Comparison of ENCODE assay signal across 1 worm cellular context in the genomic region with DNA sequence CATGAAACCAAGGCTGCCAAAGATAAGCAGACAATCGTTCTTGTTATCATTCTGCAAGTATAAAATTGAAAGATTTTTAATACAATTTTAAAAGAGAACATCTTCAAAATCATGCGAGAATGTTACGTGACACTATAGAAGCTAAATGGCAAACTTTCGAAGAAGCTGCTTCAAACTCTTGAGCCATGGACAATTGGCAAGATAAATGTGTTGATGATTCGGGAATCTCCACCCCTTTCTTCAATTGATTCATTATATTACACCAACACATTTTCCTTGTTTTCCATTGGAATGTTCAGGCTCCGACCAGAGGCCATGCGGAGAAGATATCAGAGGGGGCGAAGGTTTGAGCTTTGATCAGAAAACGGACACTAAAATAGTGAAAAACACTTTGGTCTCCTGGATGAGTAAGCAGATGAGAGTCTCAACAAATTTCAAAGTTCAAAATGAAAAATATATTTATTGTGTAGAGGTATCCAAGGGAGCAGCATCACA.
TF ChIP-seq lines count a peak whose summit lies in the region.

A gene (minus strand): TSS at position 51 of the 495 bp plus-strand sequence.

TF ChIP-seq in whole organism, L1 larva, 84 proteins besides CTCF, POLR2A, EP300 and RAD21 (continued from another document):
- TF ChIP-seq nhr-71 (tag; optimal IDR thresholded peaks at IDR 0.05; lab: Kevin White, UChicago) (peak; percentile 60), ceh-90 (tag; optimal IDR thresholded peaks at IDR 0.05; lab: Kevin White, UChicago) (no peak), ama-1 (optimal IDR thresholded peaks at IDR 0.05; lab: Kevin White, UChicago) (no peak), ztf-4 (tag; optimal IDR thresholded peaks at IDR 0.05; lab: Kevin White, UChicago) (no peak), mep-1 (tag; optimal IDR thresholded peaks at IDR 0.05; lab: Kevin White, UChicago) (peak; percentile 2), nhr-19 (GFP tag; conservative IDR thresholded peaks at IDR 0.05; lab: Robert Waterston, UW) (peak; percentile 38), nhr-76 (tag; optimal IDR thresholded peaks at IDR 0.05; lab: Kevin White, UChicago) (no peak), mab-9 (GFP tag; IDR thresholded peaks at IDR 0.05; lab: Robert Waterston, UW) (no peak), mef-2 (tag; optimal IDR thresholded peaks at IDR 0.05; lab: Kevin White, UChicago) (no peak), pag-3 (tag; optimal IDR thresholded peaks at IDR 0.05; lab: Kevin White, UChicago; ENCODE audit: borderline replicate concordance, insufficient read depth) (peak; percentile 79)
